Worm (Caenorhabditis elegans): ENCODE data around the gene ZK673.6.

The ZK673.6 gene

ce11 chrII:10471790-10472189 lies 7.7 kb upstream of the ZK673.6 start, which contains the start of gene ZK666.2:
TSS of gene ZK666.2 (minus strand) at chrII:10471890.
- no peak for TF ChIP-seq flh-1 (GFP tag; optimal IDR thresholded peaks at IDR 0.05)
- TF ChIP-seq elt-3 (tag; optimal IDR thresholded peaks at IDR 0.05), result no peak
- no peak for TF ChIP-seq lsy-2 (tag; optimal IDR thresholded peaks at IDR 0.05)
- no peak for TF ChIP-seq ceh-83 (GFP tag; optimal IDR thresholded peaks at IDR 0.05)
- TF ChIP-seq unc-62 (GFP tag; optimal IDR thresholded peaks at IDR 0.05), result no peak

ce11 chrII:10471247-10471646 lies 7.1 kb upstream of the ZK673.6 start, which contains the start of gene ZK666.1:
TSS of gene ZK666.1 (minus strand) at chrII:10471347.
- no peak for TF ChIP-seq mep-1 (tag; optimal IDR thresholded peaks at IDR 0.05)
- TF ChIP-seq mls-2 (tag; optimal IDR thresholded peaks at IDR 0.05), result no peak
- no peak for TF ChIP-seq ztf-11 (tag; optimal IDR thresholded peaks at IDR 0.05)
- TF ChIP-seq ceh-43 (GFP tag; optimal IDR thresholded peaks at IDR 0.05), result no peak
- no peak for TF ChIP-seq flh-1 (GFP tag; optimal IDR thresholded peaks at IDR 0.05)
- TF ChIP-seq ceh-39 (tag; optimal IDR thresholded peaks at IDR 0.05), result no peak
- TF ChIP-seq unc-62 (GFP tag; optimal IDR thresholded peaks at IDR 0.05), result no peak
- TF ChIP-seq unc-120 (tag; optimal IDR thresholded peaks at IDR 0.05; ENCODE audit: poor library complexity, severe bottlenecking), result no peak
- TF ChIP-seq nhr-237 (tag; optimal IDR thresholded peaks at IDR 0.05), result no peak
- TF ChIP-seq nhr-76 (tag; optimal IDR thresholded peaks at IDR 0.05), result no peak

- no peak for TF ChIP-seq sptf-1 (tag; optimal IDR thresholded peaks at IDR 0.05)
- no peak for TF ChIP-seq elt-3 (tag; optimal IDR thresholded peaks at IDR 0.05)
- no peak for TF ChIP-seq flh-1 (GFP tag; optimal IDR thresholded peaks at IDR 0.05)
- no peak for TF ChIP-seq ces-1 (GFP tag; optimal IDR thresholded peaks at IDR 0.05)
- no peak for TF ChIP-seq snpc-4 (tag; optimal IDR thresholded peaks at IDR 0.05)
- no peak for TF ChIP-seq unc-62 (GFP tag; optimal IDR thresholded peaks at IDR 0.05)
- no peak for TF ChIP-seq ceh-39 (tag; optimal IDR thresholded peaks at IDR 0.05)
- no peak for TF ChIP-seq ztf-11 (tag; optimal IDR thresholded peaks at IDR 0.05)
- TF ChIP-seq unc-120 (tag; optimal IDR thresholded peaks at IDR 0.05; ENCODE audit: poor library complexity, severe bottlenecking), result no peak
- TF ChIP-seq lsy-2 (tag; optimal IDR thresholded peaks at IDR 0.05), result no peak
- TF ChIP-seq tbx-8 (GFP tag; optimal IDR thresholded peaks at IDR 0.05), result no peak
- no peak for TF ChIP-seq mab-5 (tag; optimal IDR thresholded peaks at IDR 0.05)
- no peak for TF ChIP-seq nhr-237 (tag; optimal IDR thresholded peaks at IDR 0.05)
- TF ChIP-seq sem-2 (GFP tag; optimal IDR thresholded peaks at IDR 0.05), result no peak
- TF ChIP-seq ham-2 (GFP tag; optimal IDR thresholded peaks at IDR 0.05), result no peak
- TF ChIP-seq nhr-2 (tag; optimal IDR thresholded peaks at IDR 0.05), result no peak
- no peak for TF ChIP-seq nhr-76 (tag; optimal IDR thresholded peaks at IDR 0.05)
- no peak for TF ChIP-seq pha-4 (tag; optimal IDR thresholded peaks at IDR 0.05)
- TF ChIP-seq lin-32 (GFP tag; optimal IDR thresholded peaks at IDR 0.05), result no peak
Measured at ce11 chrII:10470159-10470558, 6.0 kb upstream of the ZK673.6 start, which contains the start of gene clec-143. TSS of gene clec-143 (minus strand) at chrII:10470297.

ce11 chrII:10466552-10466951 lies 2.4 kb upstream of the ZK673.6 start, which contains the start of gene tnc-2:
TSS of gene tnc-2 (plus strand) at chrII:10466852.
- no peak for TF ChIP-seq mep-1 (tag; optimal IDR thresholded peaks at IDR 0.05)
- no peak for TF ChIP-seq unc-120 (tag; optimal IDR thresholded peaks at IDR 0.05; ENCODE audit: poor library complexity, severe bottlenecking)
- TF ChIP-seq zip-8 (tag; optimal IDR thresholded peaks at IDR 0.05), result no peak
- TF ChIP-seq ceh-83 (GFP tag; optimal IDR thresholded peaks at IDR 0.05), result no peak
- TF ChIP-seq mab-5 (tag; optimal IDR thresholded peaks at IDR 0.05), result no peak
- no peak for TF ChIP-seq nhr-237 (tag; optimal IDR thresholded peaks at IDR 0.05)
- no peak for TF ChIP-seq unc-39 (tag; optimal IDR thresholded peaks at IDR 0.05)
- TF ChIP-seq elt-1 (tag; optimal IDR thresholded peaks at IDR 0.05; ENCODE audit: borderline replicate concordance, insufficient read depth), result no peak
- TF ChIP-seq hlh-1 (tag; optimal IDR thresholded peaks at IDR 0.05), result no peak
- no peak for TF ChIP-seq flh-1 (GFP tag; optimal IDR thresholded peaks at IDR 0.05)
- TF ChIP-seq cnd-1 (tag; optimal IDR thresholded peaks at IDR 0.05), result no peak
- TF ChIP-seq sem-2 (GFP tag; optimal IDR thresholded peaks at IDR 0.05), result no peak
- no peak for TF ChIP-seq snpc-4 (tag; optimal IDR thresholded peaks at IDR 0.05)
- no peak for TF ChIP-seq lin-13 (tag; optimal IDR thresholded peaks at IDR 0.05)
- TF ChIP-seq unc-62 (GFP tag; optimal IDR thresholded peaks at IDR 0.05), result no peak
- TF ChIP-seq ceh-39 (tag; optimal IDR thresholded peaks at IDR 0.05), result no peak

ce11 chrII:10461207-10461606 lies 2.9 kb downstream of the ZK673.6 start, which contains the start of gene ZK673.5:
TSS of gene ZK673.5 (plus strand) at chrII:10461507.
- no peak for TF ChIP-seq lin-13 (tag; optimal IDR thresholded peaks at IDR 0.05)
- no peak for TF ChIP-seq zip-8 (tag; optimal IDR thresholded peaks at IDR 0.05)
- TF ChIP-seq ztf-11 (tag; optimal IDR thresholded peaks at IDR 0.05), result no peak
- no peak for TF ChIP-seq nhr-2 (tag; optimal IDR thresholded peaks at IDR 0.05)
- TF ChIP-seq ceh-39 (tag; optimal IDR thresholded peaks at IDR 0.05), result no peak
- no peak for TF ChIP-seq ceh-43 (GFP tag; optimal IDR thresholded peaks at IDR 0.05)
- no peak for TF ChIP-seq ceh-83 (GFP tag; optimal IDR thresholded peaks at IDR 0.05)
- TF ChIP-seq unc-39 (tag; optimal IDR thresholded peaks at IDR 0.05), result no peak
- no peak for TF ChIP-seq nhr-28 (tag; optimal IDR thresholded peaks at IDR 0.05)
- no peak for TF ChIP-seq unc-120 (tag; optimal IDR thresholded peaks at IDR 0.05; ENCODE audit: poor library complexity, severe bottlenecking)
- TF ChIP-seq tbx-8 (GFP tag; optimal IDR thresholded peaks at IDR 0.05), result no peak
- TF ChIP-seq M03D4.4 (tag; optimal IDR thresholded peaks at IDR 0.05), result no peak
- TF ChIP-seq elt-1 (tag; optimal IDR thresholded peaks at IDR 0.05; ENCODE audit: borderline replicate concordance, insufficient read depth), result no peak
- TF ChIP-seq mab-5 (tag; optimal IDR thresholded peaks at IDR 0.05), result no peak
- no peak for TF ChIP-seq mls-2 (tag; optimal IDR thresholded peaks at IDR 0.05)
- TF ChIP-seq snpc-4 (tag; optimal IDR thresholded peaks at IDR 0.05), result no peak
